Worm (Caenorhabditis elegans): ENCODE data around the gene M163.10.
A peak's percentile ranks its signal among the peaks of the same experiment; 100 is the strongest.

The M163.10 gene

DNA sequence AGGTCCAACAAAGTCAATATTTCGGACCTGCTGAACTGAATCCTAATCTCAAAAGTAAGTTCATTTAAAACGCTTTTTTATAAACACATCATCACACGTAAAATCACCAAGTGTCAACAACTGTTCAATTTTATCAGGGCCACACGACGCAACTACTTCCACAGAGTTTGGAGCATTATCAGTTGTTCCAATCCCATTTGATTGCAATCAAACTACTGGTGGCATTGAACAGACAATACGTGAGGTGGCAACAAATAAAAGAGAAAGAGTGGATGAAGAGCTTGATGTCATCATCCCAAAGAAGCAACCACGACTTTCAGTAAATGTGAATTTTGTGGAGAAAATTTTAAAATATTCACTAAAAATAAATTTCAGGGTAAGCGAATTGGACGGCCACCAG, 25.8 kb downstream of the M163.10 start:
- TF ChIP-seq nhr-129 (tag; optimal IDR thresholded peaks at IDR 0.05) (peak; percentile 20), sma-9 (GFP tag; optimal IDR thresholded peaks at IDR 0.05) (peak; percentile 49), sma-9 (tag; optimal IDR thresholded peaks at IDR 0.05) (no peak), fos-1 (tag; optimal IDR thresholded peaks at IDR 0.05) (no peak), lsy-2 (tag; optimal IDR thresholded peaks at IDR 0.05) (peak in 1 of 2 experiments; percentile 35), aly-2 (tag; optimal IDR thresholded peaks at IDR 0.05) (no peak)

- TF ChIP-seq lin-11 (tag; optimal IDR thresholded peaks at IDR 0.05): no peak
- TF ChIP-seq sma-9 (GFP tag; optimal IDR thresholded peaks at IDR 0.05): peak; percentile 57
- TF ChIP-seq sma-9 (tag; optimal IDR thresholded peaks at IDR 0.05): no peak
These were observed 29.1 kb downstream of the M163.10 start for ce11 chrX:14499830-14500409.

- TF ChIP-seq gmeb-1 (tag; optimal IDR thresholded peaks at IDR 0.05): peak; percentile 28
- peak; percentile 71 for TF ChIP-seq blmp-1 (tag; optimal IDR thresholded peaks at IDR 0.05; ENCODE audit: insufficient read depth)
- peak; percentile 73 for TF ChIP-seq sma-9 (GFP tag; optimal IDR thresholded peaks at IDR 0.05)
- no peak for TF ChIP-seq sma-9 (tag; optimal IDR thresholded peaks at IDR 0.05)
- TF ChIP-seq dmd-4 (tag; optimal IDR thresholded peaks at IDR 0.05): no peak
- TF ChIP-seq fos-1 (tag; optimal IDR thresholded peaks at IDR 0.05): peak; percentile 62
- peak; percentile 87 for TF ChIP-seq nhr-25 (tag; optimal IDR thresholded peaks at IDR 0.05)
- no peak for TF ChIP-seq lin-39 (tag; optimal IDR thresholded peaks at IDR 0.05)
- peak; percentile 20 for TF ChIP-seq sma-3 (GFP tag; optimal IDR thresholded peaks at IDR 0.05)
- TF ChIP-seq nhr-129 (tag; optimal IDR thresholded peaks at IDR 0.05): peak; percentile 32
- peak; percentile 96 for TF ChIP-seq ceh-16 (tag; optimal IDR thresholded peaks at IDR 0.05)
- no peak for TF ChIP-seq unc-39 (tag; optimal IDR thresholded peaks at IDR 0.05)
These were observed 29.8 kb downstream of the M163.10 start for ce11 chrX:14500422-14501058.

ce11 chrX:14502116-14502587, 31.4 kb downstream of the M163.10 start:
- no peak for TF ChIP-seq skn-1 (tag; optimal IDR thresholded peaks at IDR 0.05)
- TF ChIP-seq nhr-23 (tag; optimal IDR thresholded peaks at IDR 0.05): no peak
- TF ChIP-seq ama-1 (optimal IDR thresholded peaks at IDR 0.05): peak; percentile 20
- TF ChIP-seq lin-39 (tag; optimal IDR thresholded peaks at IDR 0.05): no peak
- no peak for TF ChIP-seq zag-1 (tag; optimal IDR thresholded peaks at IDR 0.05)
- no peak for TF ChIP-seq nhr-237 (tag; optimal IDR thresholded peaks at IDR 0.05)
- TF ChIP-seq unc-62 (GFP tag; optimal IDR thresholded peaks at IDR 0.05): no peak
- TF ChIP-seq crh-2 (tag; optimal IDR thresholded peaks at IDR 0.05): peak; percentile 78
- no peak for TF ChIP-seq nhr-77 (tag; optimal IDR thresholded peaks at IDR 0.05)
- TF ChIP-seq unc-55 (GFP tag; optimal IDR thresholded peaks at IDR 0.05): no peak
- TF ChIP-seq elt-1 (tag; optimal IDR thresholded peaks at IDR 0.05): no peak
- TF ChIP-seq ztf-4 (tag; optimal IDR thresholded peaks at IDR 0.05): no peak
- peak; percentile 46 for TF ChIP-seq gmeb-1 (tag; optimal IDR thresholded peaks at IDR 0.05)
- no peak for TF ChIP-seq nhr-12 (tag; optimal IDR thresholded peaks at IDR 0.05)
- no peak for TF ChIP-seq ztf-1 (GFP tag; conservative IDR thresholded peaks at IDR 0.05)
- peak; percentile 37 for TF ChIP-seq C34F6.9 (tag; optimal IDR thresholded peaks at IDR 0.05)
- TF ChIP-seq blmp-1 (tag; optimal IDR thresholded peaks at IDR 0.05; ENCODE audit: insufficient read depth): peak; percentile 68
- TF ChIP-seq ZK546.5 (tag; optimal IDR thresholded peaks at IDR 0.05): no peak
- no peak for TF ChIP-seq alr-1 (tag; optimal IDR thresholded peaks at IDR 0.05)
- TF ChIP-seq nhr-11 (tag; optimal IDR thresholded peaks at IDR 0.05): no peak
- TF ChIP-seq fos-1 (tag; optimal IDR thresholded peaks at IDR 0.05): peak; percentile 58
- no peak for TF ChIP-seq dmd-4 (tag; optimal IDR thresholded peaks at IDR 0.05)
- TF ChIP-seq peb-1 (tag; optimal IDR thresholded peaks at IDR 0.05): no peak
- peak; percentile 78 for TF ChIP-seq sma-3 (GFP tag; optimal IDR thresholded peaks at IDR 0.05)
- TF ChIP-seq nhr-21 (tag; optimal IDR thresholded peaks at IDR 0.05): peak; percentile 75
- TF ChIP-seq aly-2 (tag; optimal IDR thresholded peaks at IDR 0.05): no peak
- peak in 1 of 2 experiments; percentile 52 for TF ChIP-seq lsy-2 (tag; optimal IDR thresholded peaks at IDR 0.05)
- TF ChIP-seq ztf-11 (tag; optimal IDR thresholded peaks at IDR 0.05): no peak
- no peak for TF ChIP-seq egl-27 (tag; optimal IDR thresholded peaks at IDR 0.05)
- TF ChIP-seq F13H6.1 (tag; optimal IDR thresholded peaks at IDR 0.05): peak; percentile 48
- no peak for TF ChIP-seq lin-11 (tag; optimal IDR thresholded peaks at IDR 0.05)
- TF ChIP-seq lin-13 (GFP tag; optimal IDR thresholded peaks at IDR 0.05): peak; percentile 56
- no peak for TF ChIP-seq ceh-82 (tag; optimal IDR thresholded peaks at IDR 0.05)
- no peak for TF ChIP-seq ceh-16 (tag; optimal IDR thresholded peaks at IDR 0.05)
- no peak for TF ChIP-seq elt-3 (tag; optimal IDR thresholded peaks at IDR 0.05)
- TF ChIP-seq sem-4 (tag; optimal IDR thresholded peaks at IDR 0.05): no peak
- peak; percentile 81 for TF ChIP-seq nhr-129 (tag; optimal IDR thresholded peaks at IDR 0.05)
- no peak for TF ChIP-seq R02D3.7 (tag; optimal IDR thresholded peaks at IDR 0.05)
- TF ChIP-seq unc-39 (tag; optimal IDR thresholded peaks at IDR 0.05): no peak
- no peak for TF ChIP-seq nhr-6 (tag; optimal IDR thresholded peaks at IDR 0.05)
- TF ChIP-seq nhr-25 (tag; optimal IDR thresholded peaks at IDR 0.05): peak; percentile 84
- peak; percentile 77 for TF ChIP-seq sma-9 (GFP tag; optimal IDR thresholded peaks at IDR 0.05)
- TF ChIP-seq sma-9 (tag; optimal IDR thresholded peaks at IDR 0.05): no peak
- no peak for TF ChIP-seq snpc-4 (tag; optimal IDR thresholded peaks at IDR 0.05)

All from whole organism, L2 larva.